Worm (Caenorhabditis elegans) whole organism, L4 larva: Measurements from ENCODE around the gene sre-1.

Experiments
- unc-130 ChIP-seq: sonication (generic microtip); optimal IDR thresholded peaks from 2 replicates; lab custom pipeline; 2016; ENCODE audit warnings: missing genetic modification reagents, missing genetic modification characterization, missing compliant biosample characterization
- unc-39 ChIP-seq: sonication (generic microtip); optimal IDR thresholded peaks from 2 replicates; lab custom pipeline; 2017; ENCODE audit warnings: missing biosample characterization, missing genetic modification characterization

- TF ChIP-seq unc-39 (tag; lab: Kevin White, UChicago) (no peak), unc-130 (no peak)
These were observed 11.1 kb upstream of the sre-1 start, which contains the start of gene B0495.5 for ce11 chrII:7698406-7698805.
